Worm (Caenorhabditis elegans) whole organism, L2 larva: ENCODE measurements around the gene gar-2.
A peak's percentile ranks its signal among the peaks of the same experiment; 100 is the strongest.

Source experiments
- C34F6.9 ChIP-seq: fragments of 150-350 bp; optimal IDR thresholded peaks from 2 replicates; lab custom pipeline; 2014; ENCODE audit warnings: missing biosample characterization, missing genetic modification characterization
- F13H6.1 ChIP-seq: sonication (generic microtip); optimal IDR thresholded peaks from 2 replicates; lab custom pipeline; 2016; ENCODE audit warnings: missing genetic modification characterization, missing compliant biosample characterization
- R02D3.7 ChIP-seq: fragments of 150-350 bp; optimal IDR thresholded peaks from 2 replicates; lab custom pipeline; 2014; ENCODE audit warnings: missing biosample characterization, missing genetic modification characterization
- ZK546.5 ChIP-seq: sonication (generic microtip); optimal IDR thresholded peaks from 2 replicates; lab custom pipeline; 2017; ENCODE audit warnings: missing biosample characterization, missing genetic modification characterization
- alr-1 ChIP-seq: fragments of 150-350 bp; optimal IDR thresholded peaks from 2 replicates; lab custom pipeline; 2014; ENCODE audit warnings: missing biosample characterization, missing genetic modification characterization
- ama-1 ChIP-seq: fragments of 150-350 bp; optimal IDR thresholded peaks from 2 replicates; lab custom pipeline; 2018; ENCODE audit warnings: inconsistent platforms
- blmp-1 ChIP-seq: sonication (generic microtip); optimal IDR thresholded peaks from 2 replicates; lab custom pipeline; 2017; ENCODE audit warnings: missing genetic modification characterization, mild to moderate bottlenecking, missing compliant biosample characterization, antibody characterized with exemption, moderate library complexity; ENCODE audit not compliant: insufficient read depth
- ceh-16 ChIP-seq: fragments of 150-350 bp; optimal IDR thresholded peaks from 2 replicates; lab custom pipeline; 2014; ENCODE audit warnings: missing biosample characterization, missing genetic modification characterization
- ceh-82 ChIP-seq: fragments of 150-350 bp; optimal IDR thresholded peaks from 2 replicates; lab custom pipeline; 2014; ENCODE audit warnings: missing biosample characterization, missing genetic modification characterization
- crh-2 ChIP-seq: sonication (generic microtip); optimal IDR thresholded peaks from 2 replicates; lab custom pipeline; 2017; ENCODE audit warnings: missing biosample characterization, missing genetic modification characterization
- egl-27 ChIP-seq: sonication (generic microtip); optimal IDR thresholded peaks from 3 replicates; lab custom pipeline; 2017; ENCODE audit warnings: missing biosample characterization, missing genetic modification reagents, missing genetic modification characterization
- elt-1 ChIP-seq: fragments of 150-350 bp; optimal IDR thresholded peaks from 2 replicates; lab custom pipeline; 2014; ENCODE audit warnings: missing biosample characterization, missing genetic modification characterization
- fos-1 ChIP-seq: fragments of 150-350 bp; optimal IDR thresholded peaks from 2 replicates; lab custom pipeline; 2014; ENCODE audit warnings: missing biosample characterization, missing genetic modification characterization
- gmeb-1 ChIP-seq: fragments of 150-350 bp; optimal IDR thresholded peaks from 2 replicates; lab custom pipeline; 2014; ENCODE audit warnings: missing biosample characterization, missing genetic modification characterization
- lin-11 ChIP-seq: fragments of 150-350 bp; sonication (generic microtip); optimal IDR thresholded peaks from 2 replicates; lab custom pipeline; 2014; ENCODE audit warnings: missing biosample characterization, missing genetic modification characterization, inconsistent platforms, mixed read lengths
- lsy-2 ChIP-seq, 2 experiments: fragments of 150-350 bp in 1 of 2; sonication (generic microtip) in 1 of 2; optimal IDR thresholded peaks; 2 replicates each; lab custom pipeline; 2014 to 2017; ENCODE audit warnings: missing biosample characterization in 2 of 2, missing genetic modification characterization in 2 of 2
- mab-5 ChIP-seq: fragments of 150-350 bp; optimal IDR thresholded peaks from 2 replicates; lab custom pipeline; 2014; ENCODE audit warnings: missing biosample characterization, missing genetic modification characterization
- mdl-1 ChIP-seq, 2 experiments: fragments of 150-350 bp in 1 of 2; sonication (generic microtip) in 1 of 2; optimal IDR thresholded peaks; 2 replicates each; lab custom pipeline; 2017; ENCODE audit warnings: missing biosample characterization in 2 of 2, missing genetic modification characterization in 2 of 2
- nhr-11 ChIP-seq: fragments of 150-350 bp; optimal IDR thresholded peaks from 2 replicates; lab custom pipeline; 2014; ENCODE audit warnings: missing biosample characterization, missing genetic modification characterization
- nhr-12 ChIP-seq: fragments of 150-350 bp; optimal IDR thresholded peaks from 2 replicates; lab custom pipeline; 2014; ENCODE audit warnings: missing biosample characterization, missing genetic modification characterization
- nhr-129 ChIP-seq: fragments of 150-350 bp; optimal IDR thresholded peaks from 2 replicates; lab custom pipeline; 2014; ENCODE audit warnings: missing biosample characterization, missing genetic modification characterization
- nhr-21 ChIP-seq: fragments of 150-350 bp; optimal IDR thresholded peaks from 2 replicates; lab custom pipeline; 2014; ENCODE audit warnings: missing biosample characterization, missing genetic modification characterization
- nhr-23 ChIP-seq: fragments of 150-350 bp; optimal IDR thresholded peaks from 2 replicates; lab custom pipeline; 2014; ENCODE audit warnings: missing biosample characterization, missing genetic modification reagents, missing genetic modification characterization
- nhr-237 ChIP-seq: fragments of 150-350 bp; optimal IDR thresholded peaks from 2 replicates; lab custom pipeline; 2014; ENCODE audit warnings: missing biosample characterization, missing genetic modification characterization
- nhr-25 ChIP-seq: fragments of 150-350 bp; sonication (generic microtip); optimal IDR thresholded peaks from 3 replicates; lab custom pipeline; 2014; ENCODE audit warnings: missing biosample characterization, missing genetic modification characterization
- nhr-6 ChIP-seq: fragments of 150-350 bp; optimal IDR thresholded peaks from 2 replicates; lab custom pipeline; 2014; ENCODE audit warnings: missing biosample characterization, missing genetic modification characterization
- nhr-77 ChIP-seq: fragments of 150-350 bp; optimal IDR thresholded peaks from 2 replicates; lab custom pipeline; 2014; ENCODE audit warnings: missing biosample characterization, missing genetic modification characterization
- sem-4 ChIP-seq: fragments of 150-350 bp; optimal IDR thresholded peaks from 2 replicates; lab custom pipeline; 2014; ENCODE audit warnings: missing biosample characterization, missing genetic modification reagents, missing genetic modification characterization
- skn-1 ChIP-seq: sonication (generic microtip); optimal IDR thresholded peaks from 2 replicates; lab custom pipeline; 2017; ENCODE audit warnings: missing biosample characterization, missing genetic modification characterization
- sma-3 ChIP-seq: sonication (generic microtip); optimal IDR thresholded peaks from 2 replicates; lab custom pipeline; 2016; ENCODE audit warnings: missing genetic modification reagents, missing genetic modification characterization, missing compliant biosample characterization
- sma-9 ChIP-seq, 2 experiments: fragments of 150-350 bp in 1 of 2; sonication (generic microtip) in 1 of 2; optimal IDR thresholded peaks; 2 replicates each; lab custom pipeline; 2014 to 2016; ENCODE audit warnings: missing genetic modification characterization in 2 of 2, mild to moderate bottlenecking in 1 of 2, missing biosample characterization in 1 of 2, missing compliant biosample characterization in 1 of 2, missing genetic modification reagents in 1 of 2, moderate library complexity in 1 of 2
- snpc-4 ChIP-seq: fragments of 150-350 bp; optimal IDR thresholded peaks from 2 replicates; lab custom pipeline; 2014; ENCODE audit warnings: missing biosample characterization, missing genetic modification characterization
- unc-55 ChIP-seq: fragments of 150-350 bp; sonication (generic microtip); optimal IDR thresholded peaks from 3 replicates; lab custom pipeline; 2014; ENCODE audit warnings: missing biosample characterization, missing genetic modification reagents, missing genetic modification characterization
- unc-62 ChIP-seq: fragments of 150-350 bp; optimal IDR thresholded peaks from 2 replicates; lab custom pipeline; 2014; ENCODE audit warnings: missing biosample characterization, missing genetic modification reagents, missing genetic modification characterization
- zag-1 ChIP-seq: fragments of 150-350 bp; optimal IDR thresholded peaks from 2 replicates; lab custom pipeline; 2014; ENCODE audit warnings: missing biosample characterization, missing genetic modification characterization

Gene gar-2

DNA sequence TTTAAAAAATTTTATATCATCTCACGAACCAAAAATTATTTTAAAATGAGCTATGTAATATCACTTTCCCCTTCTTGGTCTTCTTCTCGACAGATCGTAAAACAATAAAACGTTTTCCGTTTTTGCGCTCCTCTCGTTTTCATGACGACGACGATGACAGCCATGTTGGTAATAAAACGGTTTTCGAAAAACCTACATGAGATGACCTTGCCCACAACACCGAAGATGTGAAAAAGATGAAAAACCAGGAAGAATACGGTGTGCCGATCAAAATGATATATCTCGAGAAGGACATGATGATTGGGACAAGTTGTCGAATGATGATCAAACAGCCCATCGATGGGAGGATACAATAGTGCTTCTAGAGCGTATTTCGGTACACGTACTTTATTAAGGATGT, 49.5 kb downstream of the gar-2 start:
- TF ChIP-seq sma-9 (GFP tag; optimal IDR thresholded peaks at IDR 0.05; lab: Kevin White, UChicago) (peak; percentile 48), sma-9 (tag; optimal IDR thresholded peaks at IDR 0.05; lab: Kevin White, UChicago) (no peak), ceh-16 (tag; lab: Kevin White, UChicago) (peak; percentile 77), nhr-6 (tag; lab: Kevin White, UChicago) (peak; percentile 4), crh-2 (no peak), nhr-25 (tag; lab: Kevin White, UChicago) (peak; percentile 15)
- TF ChIP-seq, all 48 proteins: peak for 4

DNA sequence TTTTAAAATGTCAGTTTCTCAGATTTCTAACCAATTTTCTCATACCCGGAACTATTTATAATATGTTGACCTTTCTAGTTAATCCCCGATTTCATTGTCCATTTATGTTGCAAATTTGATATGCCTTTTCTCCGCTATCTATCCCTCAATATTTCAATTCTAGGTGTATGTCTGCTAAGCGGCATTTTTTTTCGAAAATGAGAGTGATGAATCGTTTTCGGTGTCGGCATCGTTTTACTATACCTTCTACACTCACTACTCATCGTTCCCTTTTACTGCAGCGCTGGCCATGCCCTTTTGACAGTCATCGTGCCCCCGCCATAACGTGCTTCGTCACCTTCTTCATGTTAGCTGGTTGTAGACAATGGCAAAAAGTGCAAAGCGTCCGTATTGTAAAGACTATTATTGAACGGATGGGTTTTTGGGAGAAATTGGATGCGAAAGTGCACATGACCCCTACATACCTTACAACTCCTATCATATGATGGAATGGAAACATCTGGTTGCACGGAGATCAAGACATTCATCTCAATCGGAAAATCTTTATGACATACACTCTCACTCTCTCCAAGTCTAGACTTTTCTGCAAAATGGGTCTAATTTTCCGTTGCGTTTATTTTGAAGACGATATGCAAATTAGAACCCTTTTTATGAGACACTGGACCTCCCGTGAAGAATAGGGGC, 50.1 kb downstream of the gar-2 start:
- TF ChIP-seq C34F6.9 (tag; lab: Kevin White, UChicago) = no peak
- peak; percentile 33 for TF ChIP-seq sma-9 (GFP tag; optimal IDR thresholded peaks at IDR 0.05; lab: Kevin White, UChicago)
- TF ChIP-seq sma-9 (tag; optimal IDR thresholded peaks at IDR 0.05; lab: Kevin White, UChicago) = no peak
- peak; percentile 43 for TF ChIP-seq fos-1 (tag; lab: Kevin White, UChicago)
- peak; percentile 27 for TF ChIP-seq egl-27 (tag; lab: Kevin White, UChicago)
- peak in 1 of 2 experiments; percentile 22 for TF ChIP-seq lsy-2 (tag; optimal IDR thresholded peaks at IDR 0.05; lab: Kevin White, UChicago)
- TF ChIP-seq nhr-77 (tag; lab: Kevin White, UChicago) = no peak
- TF ChIP-seq blmp-1 (tag; lab: Kevin White, UChicago) = peak; percentile 86
- peak; percentile 19 for TF ChIP-seq nhr-21
- TF ChIP-seq sma-3 (GFP tag; lab: Kevin White, UChicago) = peak; percentile 2
- TF ChIP-seq nhr-12 (tag; lab: Kevin White, UChicago) = no peak
- peak; percentile 14 for TF ChIP-seq ama-1 (lab: Kevin White, UChicago)
- no peak for TF ChIP-seq elt-1
- TF ChIP-seq unc-62 (GFP tag; lab: Kevin White, UChicago) = no peak
- peak; percentile 76 for TF ChIP-seq nhr-129 (tag; lab: Kevin White, UChicago)
- TF ChIP-seq, all 48 proteins: peak for 9

DNA sequence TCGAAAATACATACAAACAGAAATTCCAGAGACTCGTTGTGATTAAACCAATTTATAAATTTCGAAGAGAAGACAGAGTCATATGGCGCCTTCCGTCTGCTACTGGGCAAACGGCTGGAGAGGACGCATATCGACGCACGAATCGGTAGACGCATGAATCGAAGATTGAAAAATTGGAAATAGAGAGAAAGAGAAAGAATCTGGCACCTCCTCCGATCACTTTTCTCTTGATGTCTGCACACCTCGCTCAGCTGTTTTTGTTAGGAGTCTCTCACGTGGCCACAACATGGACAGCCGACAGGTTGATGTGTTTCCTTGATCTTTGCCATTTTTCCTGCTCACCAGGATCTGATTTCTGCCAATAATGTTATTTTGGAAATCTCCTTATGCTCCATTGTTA, 50.9 kb downstream of the gar-2 start:
- TF ChIP-seq mdl-1 (tag; optimal IDR thresholded peaks at IDR 0.05; lab: Kevin White, UChicago) (peak in 1 of 2 experiments; percentile 1), lsy-2 (tag; optimal IDR thresholded peaks at IDR 0.05; lab: Kevin White, UChicago) (peak in 1 of 2 experiments; percentile 23), F13H6.1 (tag; lab: Kevin White, UChicago) (peak; percentile 30), blmp-1 (tag; lab: Kevin White, UChicago) (peak; percentile 31), ama-1 (lab: Kevin White, UChicago) (no peak), unc-62 (GFP tag; lab: Kevin White, UChicago) (no peak), mab-5 (peak; percentile 8), nhr-25 (tag; lab: Kevin White, UChicago) (peak; percentile 34), sem-4 (tag; lab: Kevin White, UChicago) (peak; percentile 50), nhr-237 (tag; lab: Kevin White, UChicago) (no peak), sma-9 (GFP tag; optimal IDR thresholded peaks at IDR 0.05; lab: Kevin White, UChicago) (peak; percentile 83), sma-9 (tag; optimal IDR thresholded peaks at IDR 0.05; lab: Kevin White, UChicago) (no peak), C34F6.9 (tag; lab: Kevin White, UChicago) (peak; percentile 47), nhr-129 (tag; lab: Kevin White, UChicago) (peak; percentile 74), unc-55 (no peak)

DNA sequence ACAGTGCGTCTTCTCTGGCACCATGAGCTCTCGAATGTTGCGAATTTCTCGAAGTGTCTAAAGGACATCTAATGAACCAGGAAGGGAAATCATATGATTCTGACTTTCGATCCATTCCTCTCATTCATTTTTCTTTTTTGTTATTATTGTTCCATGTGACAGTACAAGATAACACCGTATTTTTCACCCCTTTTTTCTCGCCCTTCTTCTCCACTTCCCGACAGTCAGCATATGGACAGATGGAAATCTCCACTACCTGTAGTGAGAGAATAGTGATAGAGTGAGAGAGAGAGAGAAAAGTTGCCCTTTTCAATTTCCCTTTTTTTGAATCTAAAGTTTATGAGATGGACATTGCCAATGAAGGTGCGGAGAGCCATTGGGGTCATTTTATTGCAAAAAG, 51.7 kb downstream of the gar-2 start:
- TF ChIP-seq lsy-2 (tag; optimal IDR thresholded peaks at IDR 0.05; lab: Kevin White, UChicago) (peak in 1 of 2 experiments; percentile 35), nhr-129 (tag; lab: Kevin White, UChicago) (peak; percentile 73), sem-4 (tag; lab: Kevin White, UChicago) (no peak), blmp-1 (tag; lab: Kevin White, UChicago) (peak; percentile 89), nhr-25 (tag; lab: Kevin White, UChicago) (peak; percentile 42), sma-9 (GFP tag; optimal IDR thresholded peaks at IDR 0.05; lab: Kevin White, UChicago) (peak; percentile 73), sma-9 (tag; optimal IDR thresholded peaks at IDR 0.05; lab: Kevin White, UChicago) (no peak), nhr-23 (tag; lab: Kevin White, UChicago) (no peak), nhr-21 (peak; percentile 41), sma-3 (GFP tag; lab: Kevin White, UChicago) (peak; percentile 16), mdl-1 (tag; optimal IDR thresholded peaks at IDR 0.05; lab: Kevin White, UChicago) (peak in 1 of 2 experiments; percentile 24), nhr-237 (tag; lab: Kevin White, UChicago) (no peak), egl-27 (tag; lab: Kevin White, UChicago) (peak; percentile 24)
- TF ChIP-seq, all 48 proteins: peak for 9

DNA sequence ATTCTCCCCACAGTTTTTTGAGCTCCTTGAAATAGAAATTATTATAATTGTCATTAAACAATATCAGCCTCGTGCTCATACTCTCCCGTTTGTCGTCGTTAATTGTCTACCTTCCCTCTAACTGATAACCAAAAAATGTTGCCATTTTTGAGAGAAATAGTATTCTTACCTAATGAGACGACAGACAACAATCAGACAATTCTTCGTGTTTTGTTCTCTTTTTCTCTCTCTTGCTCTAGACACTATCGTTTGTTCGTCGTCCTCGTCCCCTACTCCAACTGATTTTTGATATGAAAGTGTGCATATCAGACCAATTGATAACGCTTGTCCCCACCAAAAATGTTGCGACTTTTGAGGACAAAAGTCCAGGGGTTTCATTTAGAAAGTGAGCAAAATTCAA, 52.4 kb downstream of the gar-2 start:
- peak; percentile 15 for TF ChIP-seq F13H6.1 (tag; lab: Kevin White, UChicago)
- no peak for TF ChIP-seq nhr-77 (tag; lab: Kevin White, UChicago)
- peak; percentile 9 for TF ChIP-seq nhr-129 (tag; lab: Kevin White, UChicago)
- peak; percentile 5 for TF ChIP-seq sma-3 (GFP tag; lab: Kevin White, UChicago)
- TF ChIP-seq zag-1 (tag; lab: Kevin White, UChicago) = no peak
- no peak for TF ChIP-seq nhr-237 (tag; lab: Kevin White, UChicago)
- TF ChIP-seq R02D3.7 (tag; lab: Kevin White, UChicago) = no peak
- TF ChIP-seq gmeb-1 (tag; lab: Kevin White, UChicago) = peak; percentile 29
- peak; percentile 58 for TF ChIP-seq skn-1
- no peak for TF ChIP-seq nhr-11 (tag; lab: Kevin White, UChicago)
- TF ChIP-seq sma-9 (GFP tag; optimal IDR thresholded peaks at IDR 0.05; lab: Kevin White, UChicago) = peak; percentile 58
- TF ChIP-seq sma-9 (tag; optimal IDR thresholded peaks at IDR 0.05; lab: Kevin White, UChicago) = no peak
- peak; percentile 53 for TF ChIP-seq crh-2
- peak in 1 of 2 experiments; percentile 16 for TF ChIP-seq mdl-1 (tag; optimal IDR thresholded peaks at IDR 0.05; lab: Kevin White, UChicago)
- TF ChIP-seq elt-1 = no peak
- no peak for TF ChIP-seq snpc-4 (tag; lab: Kevin White, UChicago)
- TF ChIP-seq ceh-82 (tag; lab: Kevin White, UChicago) = no peak
- TF ChIP-seq ama-1 (lab: Kevin White, UChicago) = no peak
- TF ChIP-seq lin-11 (tag; lab: Kevin White, UChicago) = no peak
- no peak for TF ChIP-seq alr-1 (tag; lab: Kevin White, UChicago)
- TF ChIP-seq mab-5 = no peak
- no peak for TF ChIP-seq unc-62 (GFP tag; lab: Kevin White, UChicago)
- no peak for TF ChIP-seq lsy-2 (tag; optimal IDR thresholded peaks at IDR 0.05; lab: Kevin White, UChicago)
- no peak for TF ChIP-seq ZK546.5 (tag; lab: Kevin White, UChicago)
- peak; percentile 78 for TF ChIP-seq fos-1 (tag; lab: Kevin White, UChicago)
